Worm (Caenorhabditis elegans): Measurements from ENCODE around the gene frm-8.
A peak's percentile ranks its signal among the peaks of the same experiment; 100 is the strongest.

frm-8 gene

DNA sequence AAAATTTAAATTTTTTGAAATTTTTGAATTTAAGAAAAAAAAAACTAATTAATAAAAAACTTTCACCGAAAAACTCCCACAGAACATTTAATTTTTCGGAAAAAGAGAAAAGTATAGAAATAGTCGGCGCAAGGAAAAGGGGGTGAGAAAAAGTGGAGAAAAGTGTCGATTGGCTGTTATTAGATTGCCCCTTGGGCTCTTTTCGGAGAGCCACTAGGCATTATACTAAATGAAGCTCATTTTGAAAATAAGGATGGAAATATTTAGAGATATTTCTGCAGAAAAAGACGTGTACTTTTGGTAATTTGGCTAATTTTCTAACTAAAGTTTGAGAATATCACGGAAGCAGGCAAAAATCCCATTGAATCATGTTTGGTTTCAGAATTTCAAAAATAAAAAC is 5.2 kb upstream of the frm-8 start:
- TF ChIP-seq lir-3 (tag; optimal IDR thresholded peaks at IDR 0.05; ENCODE audit: poor library complexity) (no peak), nhr-47 (tag; optimal IDR thresholded peaks at IDR 0.05) (peak; percentile 17), nhr-85 (tag) (peak; percentile 18), nhr-20 (tag; optimal IDR thresholded peaks at IDR 0.05) (no peak), lsy-2 (tag; optimal IDR thresholded peaks at IDR 0.05) (peak in 1 of 2 experiments; percentile 3), lin-14 (GFP tag; optimal IDR thresholded peaks at IDR 0.05) (peak; percentile 60)

DNA sequence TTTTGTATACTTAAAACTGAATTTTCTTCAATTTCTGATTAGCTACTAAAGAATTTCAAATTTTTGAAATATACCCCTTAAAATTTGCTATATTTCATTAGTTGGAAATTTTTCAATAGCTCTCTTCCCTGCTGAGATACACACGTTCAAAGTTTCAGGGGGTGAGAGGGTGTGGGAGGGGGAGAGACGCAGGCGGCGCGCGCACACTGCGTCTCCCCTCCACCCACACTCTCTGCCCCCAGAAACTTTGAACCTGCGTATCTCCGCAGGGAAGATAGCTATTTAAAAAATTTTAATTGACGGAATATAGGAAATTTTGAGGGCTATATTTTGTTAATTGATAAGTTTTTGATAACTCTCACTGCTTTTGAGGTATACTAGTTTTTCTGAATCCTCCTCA is 3.8 kb upstream of the frm-8 start:
- TF ChIP-seq pag-3 (tag; optimal IDR thresholded peaks at IDR 0.05; ENCODE audit: borderline replicate concordance, insufficient read depth): no peak
- TF ChIP-seq isw-1 (GFP tag; IDR thresholded peaks at IDR 0.05): no peak
- no peak for TF ChIP-seq tlp-1 (tag; optimal IDR thresholded peaks at IDR 0.05)
- no peak for TF ChIP-seq sptf-1 (tag; optimal IDR thresholded peaks at IDR 0.05)
- no peak for TF ChIP-seq dpl-1 (GFP tag; optimal IDR thresholded peaks at IDR 0.05)
- no peak for TF ChIP-seq tbx-2 (tag; optimal IDR thresholded peaks at IDR 0.05)
- no peak for TF ChIP-seq mab-9 (GFP tag; IDR thresholded peaks at IDR 0.05)
- TF ChIP-seq Y116A8C.19 (tag; optimal IDR thresholded peaks at IDR 0.05; ENCODE audit: borderline replicate concordance): no peak
- TF ChIP-seq snu-23 (GFP tag; optimal IDR thresholded peaks at IDR 0.05): no peak
- no peak for TF ChIP-seq mep-1 (tag; optimal IDR thresholded peaks at IDR 0.05)
- no peak for TF ChIP-seq fos-1 (tag; optimal IDR thresholded peaks at IDR 0.05)
- no peak for TF ChIP-seq unc-130 (tag; optimal IDR thresholded peaks at IDR 0.05)
- no peak for TF ChIP-seq elt-3 (tag; optimal IDR thresholded peaks at IDR 0.05)

DNA sequence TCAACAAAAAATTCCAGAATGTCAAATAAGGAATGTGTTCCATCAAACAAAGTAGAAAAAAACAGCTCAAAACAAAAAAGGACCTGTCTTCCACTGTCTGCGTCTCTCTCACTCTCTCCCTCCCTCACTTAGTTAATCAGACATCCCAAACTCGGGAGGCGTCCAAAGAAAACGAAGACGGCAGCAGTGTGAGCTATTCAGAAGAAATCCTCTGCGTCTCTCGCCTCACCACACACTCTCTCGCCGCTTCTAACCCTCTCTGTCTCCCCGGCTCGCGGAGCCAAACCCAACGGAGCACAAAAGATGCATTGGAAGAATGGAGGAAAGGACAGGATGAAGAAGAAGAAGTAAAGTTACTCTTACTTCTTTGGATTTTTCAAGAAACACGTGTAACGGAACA is 1.3 kb upstream of the frm-8 start:
- TF ChIP-seq F16B12.6 (tag; optimal IDR thresholded peaks at IDR 0.05): no peak
- no peak for TF ChIP-seq sox-4 (tag; optimal IDR thresholded peaks at IDR 0.05)
- TF ChIP-seq aha-1 (tag; optimal IDR thresholded peaks at IDR 0.05): no peak
- TF ChIP-seq hlh-4 (tag; optimal IDR thresholded peaks at IDR 0.05): no peak
- peak; percentile 16 for TF ChIP-seq lin-13 (GFP tag; optimal IDR thresholded peaks at IDR 0.05)
- TF ChIP-seq dsc-1 (tag; optimal IDR thresholded peaks at IDR 0.05): peak; percentile 1
- no peak for TF ChIP-seq ceh-90 (tag; optimal IDR thresholded peaks at IDR 0.05)
- TF ChIP-seq nhr-71 (tag; optimal IDR thresholded peaks at IDR 0.05): peak; percentile 59
- TF ChIP-seq nhr-76 (tag; optimal IDR thresholded peaks at IDR 0.05): no peak
- peak in 1 of 3 experiments; percentile 15 for TF ChIP-seq dpl-1 (GFP tag; optimal IDR thresholded peaks at IDR 0.05)
- TF ChIP-seq nhr-237 (tag; optimal IDR thresholded peaks at IDR 0.05): no peak
- no peak for TF ChIP-seq pqm-1 (tag; optimal IDR thresholded peaks at IDR 0.05)
- no peak for TF ChIP-seq lin-39 (tag; optimal IDR thresholded peaks at IDR 0.05)
- TF ChIP-seq unc-98 (GFP tag; IDR thresholded peaks at IDR 0.05): no peak
- TF ChIP-seq sup-37 (GFP tag; optimal IDR thresholded peaks at IDR 0.05): no peak
- no peak for TF ChIP-seq egl-13 (tag; optimal IDR thresholded peaks at IDR 0.05)
- TF ChIP-seq ztf-4 (tag; optimal IDR thresholded peaks at IDR 0.05): no peak
- peak; percentile 89 for TF ChIP-seq lin-14 (GFP tag; optimal IDR thresholded peaks at IDR 0.05)
- TF ChIP-seq lin-15B (tag; optimal IDR thresholded peaks at IDR 0.05): no peak
- TF ChIP-seq C34B4.2 (tag; optimal IDR thresholded peaks at IDR 0.05): no peak
- TF ChIP-seq blmp-1 (tag; optimal IDR thresholded peaks at IDR 0.05): no peak
- peak in 2 of 3 experiments; percentile 13 to 49 for TF ChIP-seq ceh-82 (tag; optimal IDR thresholded peaks at IDR 0.05)
- TF ChIP-seq efl-1 (optimal IDR thresholded peaks at IDR 0.05): peak; percentile 37 to 44
- no peak for TF ChIP-seq efl-1 (GFP tag; optimal IDR thresholded peaks at IDR 0.05 in 1 of 2)
- TF ChIP-seq snpc-4 (tag; optimal IDR thresholded peaks at IDR 0.05): no peak
- TF ChIP-seq lin-35 (GFP tag; optimal IDR thresholded peaks at IDR 0.05): no peak
- TF ChIP-seq elt-2 (tag; optimal IDR thresholded peaks at IDR 0.05): no peak
- TF ChIP-seq hpl-2 (GFP tag; optimal IDR thresholded peaks at IDR 0.05): no peak
- no peak for TF ChIP-seq ceh-88 (GFP tag; IDR thresholded peaks at IDR 0.05)
- TF ChIP-seq unc-86 (tag; optimal IDR thresholded peaks at IDR 0.05): peak; percentile 83
- TF ChIP-seq nhr-20 (tag; optimal IDR thresholded peaks at IDR 0.05): no peak
- no peak for TF ChIP-seq C04F5.9 (tag; optimal IDR thresholded peaks at IDR 0.05)
- no peak for TF ChIP-seq pag-3 (tag; optimal IDR thresholded peaks at IDR 0.05; ENCODE audit: borderline replicate concordance, insufficient read depth)
- no peak for TF ChIP-seq vab-15 (tag; optimal IDR thresholded peaks at IDR 0.05)
- TF ChIP-seq unc-130 (tag; optimal IDR thresholded peaks at IDR 0.05): no peak
- no peak for TF ChIP-seq xbp-1 (tag; optimal IDR thresholded peaks at IDR 0.05)
- no peak for TF ChIP-seq ama-1 (optimal IDR thresholded peaks at IDR 0.05)

Measured in whole organism, L1 larva.